Fruit fly (Drosophila melanogaster) whole organism, pupa: ENCODE results near the gene ect.
A peak's percentile ranks its signal among the peaks of the same experiment; 100 is the strongest.

Experiments used
- CG10348 ChIP-seq: fragments of 200-800 bp; sonication (Bioruptor generic); IDR thresholded peaks from 2 replicates; pipeline ENCODE4 v1.3.6; 2022; ENCODE audit warnings: missing biosample characterization, missing genetic modification characterization
- CG12605 ChIP-seq: fragments of 200-800 bp; sonication (Bioruptor generic); IDR thresholded peaks from 2 replicates; pipeline ENCODE4 v1.3.6; 2022; ENCODE audit warnings: missing biosample characterization, missing genetic modification characterization
- CG13204 ChIP-seq: fragments of 200-800 bp; sonication (Bioruptor generic); optimal IDR thresholded peaks from 2 replicates; lab custom pipeline; 2018; ENCODE audit warnings: missing biosample characterization, mild to moderate bottlenecking, missing genetic modification characterization, moderate library complexity
- CG14655 ChIP-seq: fragments of 200-800 bp; sonication (Bioruptor generic); optimal IDR thresholded peaks from 3 replicates; lab custom pipeline; 2017; ENCODE audit warnings: mild to moderate bottlenecking, missing biosample characterization, missing genetic modification reagents, missing genetic modification characterization
- CG15710 ChIP-seq: fragments of 200-800 bp; sonication (Bioruptor generic); optimal IDR thresholded peaks from 2 replicates; lab custom pipeline; 2018; ENCODE audit warnings: missing biosample characterization, mild to moderate bottlenecking, missing genetic modification characterization, moderate library complexity
- CG17806 ChIP-seq: fragments of 200-800 bp; sonication (Bioruptor generic); optimal IDR thresholded peaks from 2 replicates; lab custom pipeline; 2018; ENCODE audit warnings: missing biosample characterization, mild to moderate bottlenecking, missing genetic modification characterization, moderate library complexity
- CG32121 ChIP-seq: fragments of 200-800 bp; sonication (Bioruptor generic); IDR thresholded peaks from 2 replicates; pipeline ENCODE4 v1.3.6; 2022; ENCODE audit warnings: missing biosample characterization, missing genetic modification characterization
- CG34367 ChIP-seq: fragments of 200-800 bp; sonication (Bioruptor generic); optimal IDR thresholded peaks from 2 replicates; lab custom pipeline; 2018; ENCODE audit warnings: missing biosample characterization, mild to moderate bottlenecking, missing genetic modification characterization
- CG4496 ChIP-seq: fragments of 200-800 bp; sonication (Bioruptor generic); IDR thresholded peaks from 3 replicates; pipeline ENCODE4 v1.3.6; 2022; ENCODE audit warnings: missing biosample characterization, missing genetic modification characterization
- CG8159 ChIP-seq: fragments of 200-800 bp; sonication (Bioruptor generic); optimal IDR thresholded peaks from 3 replicates; lab custom pipeline; 2018; ENCODE audit warnings: missing biosample characterization, mild to moderate bottlenecking, missing genetic modification characterization, moderate library complexity
- CG8301 ChIP-seq: fragments of 200-800 bp; sonication (Bioruptor generic); optimal IDR thresholded peaks from 2 replicates; lab custom pipeline; 2018; ENCODE audit warnings: missing biosample characterization, mild to moderate bottlenecking, missing genetic modification characterization
- CG9948 ChIP-seq: fragments of 200-800 bp; sonication (Bioruptor generic); optimal IDR thresholded peaks from 2 replicates; lab custom pipeline; 2018; ENCODE audit warnings: missing biosample characterization, mild to moderate bottlenecking, missing genetic modification characterization, moderate library complexity
- D1 ChIP-seq: fragments of 200-800 bp; sonication (Bioruptor generic); optimal IDR thresholded peaks from 2 replicates; lab custom pipeline; 2018; ENCODE audit warnings: missing biosample characterization, mild to moderate bottlenecking, missing genetic modification characterization, moderate library complexity
- EcR ChIP-seq: fragments of 200-800 bp; sonication (Bioruptor generic); optimal IDR thresholded peaks from 3 replicates; lab custom pipeline; 2019; ENCODE audit warnings: missing biosample characterization, missing genetic modification characterization, mild to moderate bottlenecking, moderate library complexity, missing genetic modification reagents
- Ets98B ChIP-seq: fragments of 200-800 bp; sonication (Bioruptor generic); IDR thresholded peaks from 2 replicates; pipeline ENCODE4 v1.3.6; 2022; ENCODE audit warnings: missing biosample characterization, missing genetic modification characterization
- Pif1A ChIP-seq: fragments of 200-800 bp; sonication (Bioruptor generic); optimal IDR thresholded peaks from 3 replicates; lab custom pipeline; 2016; ENCODE audit warnings: missing biosample characterization, missing genetic modification characterization
- Pif1B ChIP-seq: fragments of 200-800 bp; sonication (Bioruptor generic); optimal IDR thresholded peaks from 3 replicates; lab custom pipeline; 2016; ENCODE audit warnings: missing biosample characterization, missing genetic modification characterization
- Snoo ChIP-seq: fragments of 200-800 bp; sonication (Bioruptor generic); optimal IDR thresholded peaks from 3 replicates; lab custom pipeline; 2017; ENCODE audit warnings: missing biosample characterization, mild to moderate bottlenecking, missing genetic modification characterization, inconsistent platforms
- fd96Ca ChIP-seq: fragments of 200-800 bp; sonication (Bioruptor generic); IDR thresholded peaks from 3 replicates; pipeline ENCODE4 v1.3.6; 2022; ENCODE audit warnings: missing biosample characterization, missing genetic modification characterization
- gl ChIP-seq: fragments of 200-800 bp; sonication (Bioruptor generic); optimal IDR thresholded peaks from 2 replicates; lab custom pipeline; 2018; ENCODE audit warnings: missing biosample characterization, mild to moderate bottlenecking, missing genetic modification characterization
- rn ChIP-seq: fragments of 200-800 bp; sonication (Bioruptor generic); IDR thresholded peaks from 2 replicates; pipeline ENCODE4 v1.3.6; 2022; ENCODE audit warnings: missing biosample characterization, missing genetic modification characterization

ect gene

dm6 chr3L:10224470-10225213 lies 23.0 kb upstream of the ect start:
- TF ChIP-seq CG8159 (peak; percentile 32), CG14655 (GFP tag; lab: Kevin White, UChicago) (no peak)

dm6 chr3L:10223397-10223796 lies 21.8 kb upstream of the ect start:
- TF ChIP-seq EcR (GFP tag; lab: Kevin White, UChicago) (peak; percentile 58), CG32121 (GFP tag; lab: Robert Waterston, UW) (no peak), CG10348 (GFP tag; lab: Robert Waterston, UW) (no peak)
- TF ChIP-seq, all 21 proteins: peak for 1

dm6 chr3L:10220064-10220463 lies 18.4 kb upstream of the ect start, which contains the start of gene CG32055:
TSS of gene CG32055 (minus strand) at chr3L:10220164.
- TF ChIP-seq CG9948 (tag; lab: Kevin White, UChicago), result no peak
- TF ChIP-seq CG10348 (GFP tag; lab: Robert Waterston, UW), result no peak
- no peak for TF ChIP-seq CG32121 (GFP tag; lab: Robert Waterston, UW)
- TF ChIP-seq CG13204, result no peak
- no peak for TF ChIP-seq CG8159
- no peak for TF ChIP-seq CG4496 (GFP tag; lab: Robert Waterston, UW)
- TF ChIP-seq Ets98B (GFP tag; lab: Robert Waterston, UW), result no peak
- TF ChIP-seq rn, result no peak
- TF ChIP-seq Pif1A (GFP tag; lab: Kevin White, UChicago), result no peak
- TF ChIP-seq fd96Ca (GFP tag; lab: Robert Waterston, UW), result no peak

- TF ChIP-seq CG10348 (GFP tag; lab: Robert Waterston, UW) (no peak), rn (no peak), fd96Ca (GFP tag; lab: Robert Waterston, UW) (no peak), CG17806 (tag; lab: Kevin White, UChicago) (no peak), CG8159 (no peak), CG4496 (GFP tag; lab: Robert Waterston, UW) (no peak), CG9948 (tag; lab: Kevin White, UChicago) (no peak), Ets98B (GFP tag; lab: Robert Waterston, UW) (no peak), D1 (no peak), Pif1B (GFP tag; lab: Kevin White, UChicago) (no peak), Pif1A (GFP tag; lab: Kevin White, UChicago) (no peak), gl (tag; lab: Kevin White, UChicago) (no peak), CG8301 (tag; lab: Kevin White, UChicago) (no peak), CG13204 (no peak), CG15710 (tag; lab: Kevin White, UChicago) (no peak), CG14655 (GFP tag; lab: Kevin White, UChicago) (no peak), EcR (GFP tag; lab: Kevin White, UChicago) (no peak), CG32121 (GFP tag; lab: Robert Waterston, UW) (no peak), Snoo (no peak), CG34367 (no peak)
These were observed 13.7 kb upstream of the ect start, which contains the start of gene CG8065 for dm6 chr3L:10215365-10215764. TSS of gene CG8065 (plus strand) at chr3L:10215665.

- TF ChIP-seq CG15710 (tag; lab: Kevin White, UChicago) (no peak), CG17806 (tag; lab: Kevin White, UChicago) (no peak), CG12605 (GFP tag; lab: Robert Waterston, UW) (no peak), fd96Ca (GFP tag; lab: Robert Waterston, UW) (no peak), CG14655 (GFP tag; lab: Kevin White, UChicago) (no peak), EcR (GFP tag; lab: Kevin White, UChicago) (no peak), CG8301 (tag; lab: Kevin White, UChicago) (peak; percentile 43), Pif1A (GFP tag; lab: Kevin White, UChicago) (peak; percentile 42), CG32121 (GFP tag; lab: Robert Waterston, UW) (no peak), gl (tag; lab: Kevin White, UChicago) (no peak), CG9948 (tag; lab: Kevin White, UChicago) (no peak), CG8159 (no peak)
These were observed 4.8 kb upstream of the ect start for dm6 chr3L:10206226-10206968.

dm6 chr3L:10205823-10206222 lies 4.2 kb upstream of the ect start:
- TF ChIP-seq CG32121 (GFP tag; lab: Robert Waterston, UW) (no peak), Snoo (no peak), Pif1B (GFP tag; lab: Kevin White, UChicago) (no peak), CG10348 (GFP tag; lab: Robert Waterston, UW) (no peak), CG8159 (no peak), CG13204 (no peak), Pif1A (GFP tag; lab: Kevin White, UChicago) (no peak)
- TF ChIP-seq, all 21 proteins: peak for 0
